Worm (Caenorhabditis elegans): ENCODE data around the gene R105.5.

ce11 chrIV:4652962-4653361 is 16.9 kb downstream of the R105.5 start, which contains the start of gene psr-1:
- TF ChIP-seq tab-1 (GFP tag; IDR thresholded peaks at IDR 0.05) (no peak), ztf-23 (GFP tag; IDR thresholded peaks at IDR 0.05) (no peak), med-1 (GFP tag; optimal IDR thresholded peaks at IDR 0.05; ENCODE audit: insufficient read depth) (no peak), klf-2 (GFP tag; conservative IDR thresholded peaks at IDR 0.05) (no peak)
